Fruit fly (Drosophila melanogaster): Measurements from ENCODE around the gene CkIIalpha-i3.

CkIIalpha-i3 gene

dm6 chr3L:727874-728273, 17.5 kb upstream of the CkIIalpha-i3 start (continued):
- TF ChIP-seq CG6792 (GFP tag; optimal IDR thresholded peaks at IDR 0.05) (peak; percentile 78), pdm3 (GFP tag; optimal IDR thresholded peaks at IDR 0.05) (peak; percentile 75), dac (GFP tag; optimal IDR thresholded peaks at IDR 0.05) (no peak), net (GFP tag; optimal IDR thresholded peaks at IDR 0.05) (peak; percentile 49), CG15336 (GFP tag; IDR thresholded peaks at IDR 0.05) (no peak), Eip93F (GFP tag; optimal IDR thresholded peaks at IDR 0.05) (peak; percentile 83), svp (GFP tag) (peak; percentile 94), cyc (GFP tag; optimal IDR thresholded peaks at IDR 0.05) (peak; percentile 91), CG9139 (GFP tag; optimal IDR thresholded peaks at IDR 0.05) (no peak), CG4318 (GFP tag; optimal IDR thresholded peaks at IDR 0.05) (no peak), lz (GFP tag; optimal IDR thresholded peaks at IDR 0.05) (peak; percentile 91), esn (GFP tag; optimal IDR thresholded peaks at IDR 0.05) (peak; percentile 90), Smox (GFP tag; optimal IDR thresholded peaks at IDR 0.05) (peak; percentile 86), fd59A (GFP tag; optimal IDR thresholded peaks at IDR 0.05) (no peak), CG3032 (tag; optimal IDR thresholded peaks at IDR 0.05) (peak; percentile 39), fd85E (GFP tag; optimal IDR thresholded peaks at IDR 0.05) (no peak), Eip78C (GFP tag) (peak; percentile 82), CG32006 (GFP tag; optimal IDR thresholded peaks at IDR 0.05) (no peak), Hr38 (GFP tag; optimal IDR thresholded peaks at IDR 0.05) (no peak), CG3919 (GFP tag; optimal IDR thresholded peaks at IDR 0.05) (peak; percentile 77), acj6 (GFP tag; optimal IDR thresholded peaks at IDR 0.05) (peak; percentile 71), Hr4 (GFP tag; optimal IDR thresholded peaks at IDR 0.05) (no peak), vri (GFP tag; optimal IDR thresholded peaks at IDR 0.05) (peak; percentile 92), Ets21C (GFP tag; optimal IDR thresholded peaks at IDR 0.05) (peak; percentile 84), CG6163 (GFP tag; IDR thresholded peaks at IDR 0.05) (peak; percentile 66; the same call in 2 of the 3 replicates), salr (GFP tag; optimal IDR thresholded peaks at IDR 0.05) (no peak), Sox14 (GFP tag; optimal IDR thresholded peaks at IDR 0.05) (peak; percentile 79), CG11902 (GFP tag; optimal IDR thresholded peaks at IDR 0.05) (peak; percentile 43), CG16779 (tag; optimal IDR thresholded peaks at IDR 0.05) (no peak), CG11294 (GFP tag; IDR thresholded peaks at IDR 0.05) (no peak), CG34406 (GFP tag; optimal IDR thresholded peaks at IDR 0.05) (peak; percentile 64), Met (GFP tag; optimal IDR thresholded peaks at IDR 0.05) (peak; percentile 92), OdsH (GFP tag; optimal IDR thresholded peaks at IDR 0.05) (peak; percentile 57), CG1621 (tag; optimal IDR thresholded peaks at IDR 0.05) (peak; percentile 32), topi (GFP tag; optimal IDR thresholded peaks at IDR 0.05) (peak; percentile 89), CG8319 (GFP tag; optimal IDR thresholded peaks at IDR 0.05) (peak; percentile 29)

- TF ChIP-seq ss (GFP tag; optimal IDR thresholded peaks at IDR 0.05) (no peak), cyc (GFP tag; optimal IDR thresholded peaks at IDR 0.05) (peak; percentile 48), Sox15 (GFP tag; optimal IDR thresholded peaks at IDR 0.05) (no peak), OdsH (GFP tag; optimal IDR thresholded peaks at IDR 0.05) (peak; percentile 23), svp (GFP tag) (peak; percentile 93), esn (GFP tag; optimal IDR thresholded peaks at IDR 0.05) (peak; percentile 65), Eip93F (GFP tag; optimal IDR thresholded peaks at IDR 0.05) (no peak), CG8119 (GFP tag; IDR thresholded peaks at IDR 0.05) (no peak), CG8632 (GFP tag; optimal IDR thresholded peaks at IDR 0.05) (peak; percentile 5), Sox14 (GFP tag; optimal IDR thresholded peaks at IDR 0.05) (peak; percentile 23), eg (GFP tag; IDR thresholded peaks at IDR 0.05) (no peak), Gug (GFP tag; IDR thresholded peaks at IDR 0.05) (no peak), CG11762 (GFP tag; optimal IDR thresholded peaks at IDR 0.05; ENCODE audit: insufficient read depth) (no peak), CG32006 (GFP tag; optimal IDR thresholded peaks at IDR 0.05) (no peak), CG16779 (tag; optimal IDR thresholded peaks at IDR 0.05) (no peak), fd85E (GFP tag; optimal IDR thresholded peaks at IDR 0.05) (no peak), spab (GFP tag; optimal IDR thresholded peaks at IDR 0.05) (no peak), dac (GFP tag; optimal IDR thresholded peaks at IDR 0.05) (no peak), pdm3 (GFP tag; optimal IDR thresholded peaks at IDR 0.05) (peak; percentile 31), CG4318 (GFP tag; optimal IDR thresholded peaks at IDR 0.05) (no peak), CG6808 (GFP tag; optimal IDR thresholded peaks at IDR 0.05) (no peak), Ets96B (tag; optimal IDR thresholded peaks at IDR 0.05) (no peak), CG31627 (GFP tag; optimal IDR thresholded peaks at IDR 0.05) (peak; percentile 53), Hr4 (GFP tag; optimal IDR thresholded peaks at IDR 0.05) (no peak), Ets21C (GFP tag; optimal IDR thresholded peaks at IDR 0.05) (peak; percentile 32), Lpt (GFP tag; optimal IDR thresholded peaks at IDR 0.05) (no peak), CG15336 (GFP tag; IDR thresholded peaks at IDR 0.05) (no peak), salr (GFP tag; optimal IDR thresholded peaks at IDR 0.05) (no peak), CG6854 (GFP tag; optimal IDR thresholded peaks at IDR 0.05) (no peak), Hr38 (GFP tag; optimal IDR thresholded peaks at IDR 0.05) (no peak), dsx (GFP tag; optimal IDR thresholded peaks at IDR 0.05; ENCODE audit: poor library complexity, severe bottlenecking) (no peak)
Observed at dm6 chr3L:727190-727589, 16.8 kb upstream of the CkIIalpha-i3 start.

Data from whole organism, prepupa.